Fruit fly (Drosophila melanogaster) whole organism, embryonic: ENCODE data around the gene svp.

Experiments
- Adf1 ChIP-seq: fragments of 200-800 bp; sonication (Bioruptor generic); IDR thresholded peaks from 2 replicates; pipeline ENCODE4 v1.3.6; 2022; ENCODE audit warnings: missing biosample characterization, missing genetic modification characterization
- Awh ChIP-seq: fragments of 200-800 bp; sonication (Bioruptor generic); IDR thresholded peaks from 2 replicates; pipeline ENCODE4, ENCODE4 v1.3.6; 2022; ENCODE audit warnings: missing biosample characterization, missing genetic modification characterization
- Bdp1 ChIP-seq: fragments of 200-800 bp; sonication (Bioruptor generic); optimal IDR thresholded peaks from 3 replicates; lab custom pipeline; 2016; ENCODE audit warnings: missing biosample characterization, missing genetic modification characterization
- Bgb ChIP-seq: fragments of 200-800 bp; sonication (Bioruptor generic); IDR thresholded peaks from 2 replicates; pipeline ENCODE4 v1.3.6; 2022; ENCODE audit warnings: missing biosample characterization, missing genetic modification characterization; ENCODE audit not compliant: partially characterized antibody
- CG1024 ChIP-seq: fragments of 200-800 bp; sonication (Bioruptor generic); IDR thresholded peaks from 2 replicates; pipeline ENCODE4 v1.3.6; 2022; ENCODE audit warnings: missing biosample characterization, missing genetic modification characterization
- CG10321 ChIP-seq: fragments of 200-800 bp; sonication (Bioruptor generic); IDR thresholded peaks from 2 replicates; pipeline ENCODE4 v1.3.6; 2022; ENCODE audit warnings: missing biosample characterization, missing genetic modification characterization
- CG12299 ChIP-seq: fragments of 200-800 bp; sonication (Bioruptor generic); optimal IDR thresholded peaks from 2 replicates; lab custom pipeline; 2018; ENCODE audit warnings: missing biosample characterization, mild to moderate bottlenecking, missing genetic modification characterization
- CG1233 ChIP-seq: fragments of 200-800 bp; sonication (Bioruptor generic); optimal IDR thresholded peaks from 4 replicates; lab custom pipeline; 2018; ENCODE audit warnings: missing biosample characterization, mild to moderate bottlenecking, missing genetic modification characterization
- CG14860 ChIP-seq: fragments of 200-800 bp; sonication (Bioruptor generic); IDR thresholded peaks from 3 replicates; pipeline ENCODE4 v1.3.6; 2022; ENCODE audit warnings: missing biosample characterization, missing genetic modification characterization; ENCODE audit not compliant: partially characterized antibody
- CG17612 ChIP-seq: fragments of 200-800 bp; sonication (Bioruptor generic); IDR thresholded peaks from 2 replicates; pipeline ENCODE4 v1.3.6; 2022; ENCODE audit warnings: missing biosample characterization, missing genetic modification characterization
- CG2129 ChIP-seq: fragments of 200-800 bp; sonication (Bioruptor generic); IDR thresholded peaks from 2 replicates; pipeline ENCODE4 v1.3.6; 2022; ENCODE audit warnings: missing biosample characterization, missing genetic modification characterization; ENCODE audit not compliant: partially characterized antibody
- CG3281 ChIP-seq: fragments of 200-800 bp; sonication (Bioruptor generic); optimal IDR thresholded peaks from 3 replicates; lab custom pipeline; 2017; ENCODE audit warnings: missing biosample characterization, mild to moderate bottlenecking, missing genetic modification characterization
- CG3838 ChIP-seq: fragments of 200-800 bp; sonication (Bioruptor generic); optimal IDR thresholded peaks from 3 replicates; lab custom pipeline; 2016; ENCODE audit warnings: missing biosample characterization, missing genetic modification characterization
- CG8089 ChIP-seq: fragments of 200-800 bp; sonication (Bioruptor generic); optimal IDR thresholded peaks from 3 replicates; lab custom pipeline; 2016; ENCODE audit warnings: missing biosample characterization, missing genetic modification characterization
- CG8924 ChIP-seq: fragments of 200-800 bp; optimal IDR thresholded peaks from 3 replicates; lab custom pipeline; 2019; ENCODE audit warnings: missing biosample characterization, mild to moderate bottlenecking, missing genetic modification characterization, moderate library complexity
- CTCF ChIP-seq: fragments of 200-800 bp; sonication (Bioruptor generic); optimal IDR thresholded peaks from 2 replicates; lab custom pipeline; 2017; ENCODE audit warnings: missing biosample characterization, mild to moderate bottlenecking, missing genetic modification characterization, moderate library complexity
- Elba2 ChIP-seq: fragments of 200-800 bp; sonication (Bioruptor generic); optimal IDR thresholded peaks from 3 replicates; lab custom pipeline; 2016; ENCODE audit warnings: missing biosample characterization, missing genetic modification characterization
- Fer1 ChIP-seq: fragments of 200-800 bp; sonication (Bioruptor generic); optimal IDR thresholded peaks from 2 replicates; lab custom pipeline; 2017; ENCODE audit warnings: missing biosample characterization, mild to moderate bottlenecking, missing genetic modification characterization
- Fer2 ChIP-seq: fragments of 200-800 bp; sonication (Bioruptor generic); optimal IDR thresholded peaks from 2 replicates; lab custom pipeline; 2018; ENCODE audit warnings: missing biosample characterization, mild to moderate bottlenecking, missing genetic modification characterization, moderate library complexity
- HLH4C ChIP-seq: fragments of 200-800 bp; sonication (Bioruptor generic); IDR thresholded peaks from 3 replicates; pipeline ENCODE4 v1.3.6; 2022; ENCODE audit warnings: missing biosample characterization, missing genetic modification characterization; ENCODE audit not compliant: partially characterized antibody
- Hr3 ChIP-seq: fragments of 200-800 bp; sonication (Bioruptor generic); optimal IDR thresholded peaks from 3 replicates; lab custom pipeline; 2016; ENCODE audit warnings: missing biosample characterization, missing genetic modification characterization
- Hr78 ChIP-seq, 2 experiments: fragments of 200-800 bp in 1 of 2; fragments of >200 bp in 1 of 2; sonication (Bioruptor generic) in 1 of 2; optimal IDR thresholded peaks; 2 replicates each; lab custom pipeline; 2017 to 2019; ENCODE audit warnings: missing biosample characterization in 2 of 2, missing genetic modification characterization in 2 of 2, mild to moderate bottlenecking in 1 of 2, moderate library complexity in 1 of 2
- Jarid2 ChIP-seq: fragments of 200-800 bp; sonication (Bioruptor generic); optimal IDR thresholded peaks from 3 replicates; lab custom pipeline; 2017; ENCODE audit warnings: mild to moderate bottlenecking, missing biosample characterization, missing genetic modification reagents, missing genetic modification characterization
- MTF-1 ChIP-seq: fragments of 200-800 bp; sonication (Bioruptor generic); optimal IDR thresholded peaks from 2 replicates; lab custom pipeline; 2018; ENCODE audit warnings: missing biosample characterization, mild to moderate bottlenecking, missing genetic modification characterization, borderline replicate concordance
- Meics ChIP-seq: fragments of 200-800 bp; sonication (Bioruptor generic); optimal IDR thresholded peaks from 2 replicates; lab custom pipeline; 2017; ENCODE audit warnings: missing biosample characterization, mild to moderate bottlenecking, missing genetic modification characterization
- NC2β ChIP-seq: fragments of 200-800 bp; sonication (Bioruptor generic); optimal IDR thresholded peaks from 2 replicates; lab custom pipeline; 2016; ENCODE audit warnings: missing biosample characterization, missing genetic modification characterization
- Nf-YA ChIP-seq: fragments of 200-800 bp; sonication (Bioruptor generic); IDR thresholded peaks from 2 replicates; pipeline ENCODE4 v1.3.6; 2022; ENCODE audit warnings: missing biosample characterization, missing genetic modification characterization
- Scr ChIP-seq: fragments of 200-800 bp; sonication (Bioruptor generic); IDR thresholded peaks from 2 replicates; pipeline ENCODE4 v1.3.6; 2022; ENCODE audit warnings: missing biosample characterization, missing genetic modification characterization; ENCODE audit not compliant: partially characterized antibody
- Side ChIP-seq: fragments of 200-800 bp; sonication (Bioruptor generic); optimal IDR thresholded peaks from 2 replicates; lab custom pipeline; 2016; ENCODE audit warnings: missing biosample characterization, missing genetic modification characterization
- Sry-δ ChIP-seq: fragments of 200-800 bp; sonication (Bioruptor generic); optimal IDR thresholded peaks from 2 replicates; lab custom pipeline; 2016; ENCODE audit warnings: missing biosample characterization, missing genetic modification characterization
- Trl ChIP-seq, 3 experiments: fragments of >200 bp in 2 of 3; fragments of 200-800 bp in 1 of 3; sonication (Bioruptor generic) in 1 of 3; optimal IDR thresholded peaks; 2 replicates in 1 of 3; 3 replicates in 2 of 3; lab custom pipeline; 2016 to 2017; ENCODE audit warnings: missing biosample characterization in 1 of 3, missing genetic modification characterization in 1 of 3
- Usf ChIP-seq: fragments of 200-800 bp; sonication (Bioruptor generic); optimal IDR thresholded peaks from 2 replicates; lab custom pipeline; 2017; ENCODE audit warnings: missing genotype, missing biosample characterization, missing genetic modification characterization
- abd-A ChIP-seq: fragments of 200-800 bp; sonication (Bioruptor generic); optimal IDR thresholded peaks from 3 replicates; lab custom pipeline; 2019; ENCODE audit warnings: missing biosample characterization, mild to moderate bottlenecking, missing genetic modification characterization, moderate library complexity
- bbx ChIP-seq: fragments of 200-800 bp; sonication (Bioruptor generic); IDR thresholded peaks from 2 replicates; pipeline ENCODE4 v1.3.6; 2022; ENCODE audit warnings: missing biosample characterization, missing genetic modification characterization; ENCODE audit not compliant: partially characterized antibody
- chinmo ChIP-seq: fragments of 200-800 bp; sonication (Bioruptor generic); IDR thresholded peaks from 4 replicates; pipeline ENCODE4 v1.3.6; 2022; ENCODE audit warnings: missing biosample characterization, missing genetic modification characterization; ENCODE audit not compliant: partially characterized antibody
- en ChIP-seq: fragments of 200-800 bp; sonication (Bioruptor generic); optimal IDR thresholded peaks from 2 replicates; lab custom pipeline; 2016; ENCODE audit warnings: missing biosample characterization, missing genetic modification characterization
- insv ChIP-seq, 2 experiments: fragments of 200-800 bp; sonication (Bioruptor generic); optimal IDR thresholded peaks; 3 replicates each; lab custom pipeline; 2016 to 2018; ENCODE audit warnings: missing biosample characterization in 2 of 2, missing genetic modification characterization in 2 of 2
- kay ChIP-seq: fragments of 200-800 bp; sonication (Bioruptor generic); optimal IDR thresholded peaks from 2 replicates; lab custom pipeline; 2016; ENCODE audit warnings: missing biosample characterization, missing genetic modification characterization
- knrl ChIP-seq: fragments of 200-800 bp; sonication (Bioruptor generic); IDR thresholded peaks from 3 replicates; pipeline ENCODE4 v1.3.6; 2022; ENCODE audit warnings: missing biosample characterization, missing genetic modification characterization; ENCODE audit not compliant: partially characterized antibody
- nerfin-1 ChIP-seq: fragments of 200-800 bp; sonication (Bioruptor generic); optimal IDR thresholded peaks from 3 replicates; lab custom pipeline; 2019; ENCODE audit warnings: missing biosample characterization, mild to moderate bottlenecking, missing genetic modification characterization, moderate library complexity
- nom ChIP-seq: fragments of 200-800 bp; sonication (Bioruptor generic); optimal IDR thresholded peaks from 2 replicates; lab custom pipeline; 2017; ENCODE audit warnings: missing biosample characterization, missing genetic modification characterization, mild to moderate bottlenecking, moderate library complexity, missing genetic modification reagents
- sd ChIP-seq: fragments of 200-800 bp; sonication (Bioruptor generic); optimal IDR thresholded peaks from 3 replicates; lab custom pipeline; 2018; ENCODE audit warnings: missing biosample characterization, mild to moderate bottlenecking, missing genetic modification characterization, moderate library complexity
- sens-2 ChIP-seq: fragments of 200-800 bp; sonication (Bioruptor generic); IDR thresholded peaks from 2 replicates; pipeline ENCODE4 v1.3.6; 2022; ENCODE audit warnings: missing biosample characterization, missing genetic modification characterization
- sr ChIP-seq: fragments of 200-800 bp; sonication (Bioruptor generic); IDR thresholded peaks from 3 replicates; pipeline ENCODE4 v1.3.6; 2022; ENCODE audit warnings: missing biosample characterization, missing genetic modification characterization
- stc ChIP-seq: fragments of 200-800 bp; sonication (Bioruptor generic); IDR thresholded peaks from 2 replicates; pipeline ENCODE4 v1.3.6; 2022; ENCODE audit warnings: missing biosample characterization, missing genetic modification characterization
- toy ChIP-seq: fragments of 200-800 bp; sonication (Bioruptor generic); IDR thresholded peaks from 2 replicates; pipeline ENCODE4 v1.3.6; 2022; ENCODE audit warnings: missing biosample characterization, missing genetic modification characterization
- trem ChIP-seq: fragments of 200-800 bp; optimal IDR thresholded peaks from 3 replicates; lab custom pipeline; 2019; ENCODE audit warnings: missing biosample characterization, mild to moderate bottlenecking, missing genetic modification characterization, moderate library complexity
- z ChIP-seq: fragments of 200-800 bp; sonication (Bioruptor generic); IDR thresholded peaks from 3 replicates; pipeline ENCODE4 v1.3.6; 2022; ENCODE audit warnings: missing biosample characterization, missing genetic modification characterization
- zen ChIP-seq: fragments of 200-800 bp; sonication (Bioruptor generic); optimal IDR thresholded peaks from 3 replicates; lab custom pipeline; 2018; ENCODE audit warnings: missing biosample characterization, mild to moderate bottlenecking, missing genetic modification characterization, moderate library complexity

svp gene

DNA sequence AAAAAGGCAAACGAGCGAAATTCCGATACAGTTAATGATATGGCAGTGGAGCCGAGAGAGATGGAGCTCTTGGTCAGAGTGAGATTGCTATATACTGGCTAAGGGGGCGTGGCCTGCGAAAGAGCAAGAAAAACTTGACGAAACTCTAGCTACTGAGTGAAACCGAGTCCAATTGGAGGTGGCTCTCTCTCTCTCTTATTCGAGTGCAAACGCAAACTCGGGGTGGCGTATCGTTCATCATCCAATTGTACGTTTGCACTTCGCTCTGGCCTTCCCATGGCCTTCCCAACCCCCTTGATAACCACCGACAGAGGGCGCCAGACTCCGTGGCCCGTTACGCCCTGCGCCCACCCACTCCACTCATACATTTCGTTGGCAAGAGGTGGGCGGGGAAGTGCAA is 20.5 kb downstream of the svp start (continued):
- peak; percentile 63 for TF ChIP-seq nerfin-1 (tag; lab: Kevin White, UChicago)
- TF ChIP-seq Jarid2 (GFP tag; lab: Kevin White, UChicago) = peak; percentile 63
- peak; percentile 5 for TF ChIP-seq nom (GFP tag; lab: Kevin White, UChicago)
- no peak for TF ChIP-seq Bdp1
- TF ChIP-seq CG8089 (GFP tag; lab: Kevin White, UChicago) = no peak
- TF ChIP-seq chinmo = peak; percentile 48; the same call in 1 of the 4 replicates
- no peak for TF ChIP-seq Fer1 (GFP tag; lab: Kevin White, UChicago)
- TF ChIP-seq Scr = peak; percentile 28; the same call in 1 of the 2 replicates
- TF ChIP-seq Hr78 (GFP tag; optimal IDR thresholded peaks at IDR 0.05; lab: Kevin White, UChicago) = peak in 1 of 2 experiments; percentile 81
- peak; percentile 72 for TF ChIP-seq Elba2 (GFP tag; lab: Kevin White, UChicago)
- no peak for TF ChIP-seq CG1233 (GFP tag; lab: Kevin White, UChicago)
- TF ChIP-seq bbx (GFP tag; lab: Robert Waterston, UW) = peak; percentile 30; the same call in 1 of the 2 replicates
- TF ChIP-seq z (GFP tag; lab: Robert Waterston, UW) = peak; percentile 98
- peak; percentile 87 for TF ChIP-seq CTCF (GFP tag; lab: Kevin White, UChicago)
- TF ChIP-seq sr (GFP tag; lab: Robert Waterston, UW) = no peak
- TF ChIP-seq HLH4C (GFP tag; lab: Robert Waterston, UW) = 0 out of 3 replicates have a peak, but pooled peaks have one; percentile 6
- TF ChIP-seq Trl (optimal IDR thresholded peaks at IDR 0.05; lab: Kevin White, UChicago) = peak; percentile 80 to 86
- no peak for TF ChIP-seq Trl (GFP tag; optimal IDR thresholded peaks at IDR 0.05; lab: Kevin White, UChicago)
- peak; percentile 69 to 95 for TF ChIP-seq insv (GFP tag; optimal IDR thresholded peaks at IDR 0.05; lab: Kevin White, UChicago)
- TF ChIP-seq Bgb = peak; percentile 65; the same call in 1 of the 2 replicates
- TF ChIP-seq abd-A (tag; lab: Kevin White, UChicago) = peak; percentile 24
- 0 out of 2 replicates have a peak, but pooled peaks have one; percentile 27 for TF ChIP-seq Nf-YA
- TF ChIP-seq sd (tag; lab: Kevin White, UChicago) = peak; percentile 29
- no peak for TF ChIP-seq CG3838 (GFP tag; lab: Kevin White, UChicago)
- peak; percentile 88 for TF ChIP-seq CG10321
- no peak for TF ChIP-seq toy (GFP tag; lab: Robert Waterston, UW)
- TF ChIP-seq, all 482 proteins: peak for 30

DNA sequence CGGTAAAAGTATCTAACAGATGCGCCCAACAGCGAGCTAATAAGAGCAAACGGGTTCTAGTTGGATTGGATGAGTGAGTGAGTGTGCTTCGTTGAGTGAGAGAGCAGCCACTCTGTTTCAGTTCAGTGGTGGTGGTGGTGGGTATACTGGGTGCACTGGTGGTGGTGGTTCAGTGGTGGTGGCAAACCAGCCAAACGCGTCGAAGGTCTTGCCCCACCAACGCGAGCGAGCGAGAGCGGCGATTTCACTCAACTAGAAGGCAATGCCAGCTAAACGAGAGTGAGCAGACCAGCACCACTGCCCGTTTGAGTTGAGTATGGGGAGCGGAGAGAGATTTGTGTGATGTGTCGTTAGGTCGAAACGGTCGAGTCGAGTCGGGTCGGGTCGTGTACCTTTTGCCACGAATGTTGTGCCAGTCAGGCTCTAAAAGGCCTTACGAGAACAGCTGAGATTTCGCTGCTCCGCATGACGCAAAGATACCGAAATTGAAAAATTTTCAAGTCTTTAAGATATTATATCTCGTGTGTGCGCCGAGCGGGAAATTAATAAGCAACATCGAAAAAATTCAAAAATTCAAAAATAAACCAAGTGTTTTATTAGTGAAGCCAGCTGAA is 22.3 kb downstream of the svp start:
- no peak for TF ChIP-seq CG2129 (GFP tag; lab: Robert Waterston, UW)
- no peak for TF ChIP-seq Awh (GFP tag; lab: Robert Waterston, UW)
- no peak for TF ChIP-seq kay
- TF ChIP-seq sens-2 = no peak
- no peak for TF ChIP-seq Hr3 (GFP tag; lab: Kevin White, UChicago)
- no peak for TF ChIP-seq CG12299 (tag; lab: Kevin White, UChicago)
- TF ChIP-seq Usf (GFP tag; lab: Kevin White, UChicago) = no peak
- no peak for TF ChIP-seq CG8089 (GFP tag; lab: Kevin White, UChicago)
- no peak for TF ChIP-seq Side
- TF ChIP-seq Sry-δ (GFP tag; lab: Kevin White, UChicago) = no peak
- peak; percentile 48; the same call in 1 of the 2 replicates for TF ChIP-seq Adf1 (GFP tag; lab: Robert Waterston, UW)
- no peak for TF ChIP-seq Meics (GFP tag; lab: Kevin White, UChicago)
- TF ChIP-seq trem (tag; lab: Kevin White, UChicago) = no peak
- no peak for TF ChIP-seq zen (tag; lab: Kevin White, UChicago)
- TF ChIP-seq CG17612 (GFP tag; lab: Robert Waterston, UW) = no peak
- TF ChIP-seq Fer2 (tag; lab: Kevin White, UChicago) = no peak
- TF ChIP-seq CG14860 (GFP tag; lab: Robert Waterston, UW) = 0 out of 3 replicates have a peak, but pooled peaks have one; percentile 50
- TF ChIP-seq CG8924 = no peak
- TF ChIP-seq knrl (GFP tag; lab: Robert Waterston, UW) = peak; percentile 44; the same call in 2 of the 3 replicates
- TF ChIP-seq stc (GFP tag; lab: Robert Waterston, UW) = no peak
- no peak for TF ChIP-seq NC2β (GFP tag; lab: Kevin White, UChicago)
- no peak for TF ChIP-seq CG1024 (GFP tag; lab: Robert Waterston, UW)
- no peak for TF ChIP-seq CG3281
- TF ChIP-seq MTF-1 (GFP tag; lab: Kevin White, UChicago) = no peak
- no peak for TF ChIP-seq en (GFP tag; lab: Kevin White, UChicago)
